Worm (Caenorhabditis elegans) whole organism, L1 larva: Measurements from ENCODE around the gene dyn-1.

ENCODE experiments used
- ceh-82 ChIP-seq, 3 experiments: fragments of 150-350 bp in 1 of 3; sonication (generic microtip) in 2 of 3; optimal IDR thresholded peaks; 2 replicates each; lab custom pipeline; 2014 to 2017; ENCODE audit warnings: missing biosample characterization in 3 of 3, missing genetic modification characterization in 3 of 3
- dpl-1 ChIP-seq, 3 experiments: fragments of 150-350 bp in 2 of 3; sonication (generic microtip) in 1 of 3; optimal IDR thresholded peaks; 2 replicates each; lab custom pipeline; 2014 to 2017; ENCODE audit warnings: missing biosample characterization in 3 of 3, missing genetic modification characterization in 3 of 3, missing genetic modification reagents in 3 of 3
- egl-13 ChIP-seq: sonication (generic microtip); optimal IDR thresholded peaks from 2 replicates; lab custom pipeline; 2016; ENCODE audit warnings: missing genotype, missing genetic modification reagents, missing genetic modification characterization, missing compliant biosample characterization
- elt-2 ChIP-seq: sonication (generic microtip); optimal IDR thresholded peaks from 2 replicates; lab custom pipeline; 2016; ENCODE audit warnings: missing genetic modification characterization, mild to moderate bottlenecking, inconsistent platforms, missing compliant biosample characterization, missing genetic modification reagents
- fkh-10 ChIP-seq: sonication (generic microtip); optimal IDR thresholded peaks from 2 replicates; lab custom pipeline; 2017; ENCODE audit warnings: missing biosample characterization, missing genetic modification reagents, missing genetic modification characterization
- grh-1 ChIP-seq: fragments of 200-800 bp; sonication (Bioruptor generic); IDR thresholded peaks from 2 replicates; pipeline ENCODE4 v1.3.6; 2022; ENCODE audit warnings: missing genetic modification reagents, missing genetic modification characterization, missing compliant biosample characterization
- nhr-237 ChIP-seq: fragments of 150-350 bp; optimal IDR thresholded peaks from 2 replicates; lab custom pipeline; 2014; ENCODE audit warnings: missing biosample characterization, missing genetic modification characterization
- pqm-1 ChIP-seq: sonication (generic microtip); optimal IDR thresholded peaks from 3 replicates; lab custom pipeline; 2017; ENCODE audit warnings: missing biosample characterization, missing genetic modification characterization
- zag-1 ChIP-seq: fragments of 150-350 bp; optimal IDR thresholded peaks from 2 replicates; lab custom pipeline; 2014; ENCODE audit warnings: missing biosample characterization, missing genetic modification characterization
- ztf-11 ChIP-seq, 2 experiments: sonication (generic microtip); optimal IDR thresholded peaks; 2 replicates each; lab custom pipeline; 2016 to 2017; ENCODE audit warnings: missing genetic modification characterization in 2 of 2, missing biosample characterization in 1 of 2, missing compliant biosample characterization in 1 of 2

DNA sequence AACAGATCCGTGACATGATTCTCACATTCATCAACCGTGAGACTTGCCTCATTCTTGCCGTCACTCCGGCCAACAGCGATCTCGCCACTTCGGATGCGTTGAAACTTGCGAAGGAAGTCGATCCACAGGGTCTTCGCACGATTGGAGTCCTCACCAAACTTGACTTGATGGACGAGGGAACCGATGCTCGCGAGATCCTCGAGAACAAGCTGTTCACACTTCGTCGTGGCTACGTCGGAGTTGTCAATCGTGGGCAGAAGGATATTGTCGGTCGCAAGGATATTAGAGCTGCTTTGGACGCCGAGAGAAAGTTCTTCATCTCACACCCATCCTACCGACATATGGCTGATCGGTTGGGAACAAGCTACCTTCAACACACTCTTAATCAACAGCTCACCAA is 943 bp downstream of the dyn-1 start:
- TF ChIP-seq dpl-1 (GFP tag; optimal IDR thresholded peaks at IDR 0.05; lab: Kevin White, UChicago) (no peak), grh-1 (GFP tag; lab: Robert Waterston, UW) (no peak), ceh-82 (tag; optimal IDR thresholded peaks at IDR 0.05; lab: Kevin White, UChicago) (no peak), ztf-11 (tag; optimal IDR thresholded peaks at IDR 0.05; lab: Kevin White, UChicago) (no peak), zag-1 (tag; lab: Kevin White, UChicago) (no peak), nhr-237 (tag; lab: Kevin White, UChicago) (no peak), egl-13 (tag; lab: Kevin White, UChicago) (no peak), pqm-1 (tag; lab: Kevin White, UChicago) (no peak), elt-2 (no peak), fkh-10 (GFP tag; lab: Kevin White, UChicago) (no peak)
